Worm (Caenorhabditis elegans): ENCODE data around the gene F01F1.2.

- TF ChIP-seq unc-39 (tag; optimal IDR thresholded peaks at IDR 0.05) (no peak), unc-62 (GFP tag; optimal IDR thresholded peaks at IDR 0.05 in 1 of 2) (peak in 1 of 2 experiments; percentile 63), unc-62 (tag; optimal IDR thresholded peaks at IDR 0.05) (no peak), R02D3.7 (tag; optimal IDR thresholded peaks at IDR 0.05) (no peak), nhr-11 (tag; optimal IDR thresholded peaks at IDR 0.05) (no peak), spr-3 (GFP tag; optimal IDR thresholded peaks at IDR 0.05) (no peak), pqm-1 (tag; optimal IDR thresholded peaks at IDR 0.05) (no peak), nhr-25 (tag; optimal IDR thresholded peaks at IDR 0.05; ENCODE audit: borderline replicate concordance, insufficient read depth) (no peak), nhr-77 (tag; optimal IDR thresholded peaks at IDR 0.05) (no peak), ama-1 (optimal IDR thresholded peaks at IDR 0.05) (no peak), saeg-2 (GFP tag; IDR thresholded peaks at IDR 0.05) (no peak), nhr-6 (tag; optimal IDR thresholded peaks at IDR 0.05) (no peak)
These were observed 41.5 kb upstream of the F01F1.2 start, which contains the start of gene W04D12.1 for ce11 chrIII:5836816-5837215.
